Worm (Caenorhabditis elegans) whole organism, L1 larva: ENCODE data around the gene ule-2.

Experiments used
- aly-2 ChIP-seq: fragments of 150-350 bp; optimal IDR thresholded peaks from 2 replicates; lab custom pipeline; 2014; ENCODE audit warnings: missing biosample characterization, missing genetic modification characterization
- blmp-1 ChIP-seq: fragments of 150-350 bp; optimal IDR thresholded peaks from 2 replicates; lab custom pipeline; 2014; ENCODE audit warnings: missing biosample characterization, missing genetic modification characterization
- ceh-82 ChIP-seq, 3 experiments: fragments of 150-350 bp in 1 of 3; sonication (generic microtip) in 2 of 3; optimal IDR thresholded peaks; 2 replicates each; lab custom pipeline; 2014 to 2017; ENCODE audit warnings: missing biosample characterization in 3 of 3, missing genetic modification characterization in 3 of 3
- ces-1 ChIP-seq: fragments of 150-350 bp; optimal IDR thresholded peaks from 2 replicates; lab custom pipeline; 2014; ENCODE audit warnings: missing biosample characterization, missing genetic modification reagents, missing genetic modification characterization
- egl-27 ChIP-seq, 2 experiments: fragments of 150-350 bp in 1 of 2; sonication (generic microtip); optimal IDR thresholded peaks; 3 replicates each; lab custom pipeline; 2017 to 2018; ENCODE audit warnings: missing biosample characterization in 2 of 2, missing genetic modification characterization in 2 of 2, missing genetic modification reagents in 2 of 2
- elt-3 ChIP-seq, 6 experiments: fragments of 150-350 bp in 1 of 6; sonication (generic microtip); optimal IDR thresholded peaks; 2 replicates each; lab custom pipeline; 2017 to 2018; ENCODE audit warnings: missing biosample characterization in 6 of 6, missing genetic modification characterization in 6 of 6, inconsistent platforms in 1 of 6
- lin-14 ChIP-seq: fragments of 200-800 bp; sonication (Bioruptor generic); optimal IDR thresholded peaks from 2 replicates; lab custom pipeline; 2018; ENCODE audit warnings: mild to moderate bottlenecking, missing genetic modification characterization, moderate library complexity, missing compliant biosample characterization
- nhr-12 ChIP-seq: sonication (generic microtip); optimal IDR thresholded peaks from 2 replicates; lab custom pipeline; 2017; ENCODE audit warnings: missing biosample characterization, missing genetic modification characterization
- nhr-71 ChIP-seq: sonication (generic microtip); optimal IDR thresholded peaks from 2 replicates; lab custom pipeline; 2016; ENCODE audit warnings: mild to moderate bottlenecking, missing genetic modification characterization, moderate library complexity, missing compliant biosample characterization
- snpc-4 ChIP-seq: fragments of 150-350 bp; optimal IDR thresholded peaks from 2 replicates; lab custom pipeline; 2014; ENCODE audit warnings: missing biosample characterization, missing genetic modification characterization
- unc-130 ChIP-seq: fragments of 150-350 bp; optimal IDR thresholded peaks from 2 replicates; lab custom pipeline; 2017; ENCODE audit warnings: missing biosample characterization, missing genetic modification characterization, inconsistent platforms
- zag-1 ChIP-seq: fragments of 150-350 bp; optimal IDR thresholded peaks from 2 replicates; lab custom pipeline; 2014; ENCODE audit warnings: missing biosample characterization, missing genetic modification characterization

DNA sequence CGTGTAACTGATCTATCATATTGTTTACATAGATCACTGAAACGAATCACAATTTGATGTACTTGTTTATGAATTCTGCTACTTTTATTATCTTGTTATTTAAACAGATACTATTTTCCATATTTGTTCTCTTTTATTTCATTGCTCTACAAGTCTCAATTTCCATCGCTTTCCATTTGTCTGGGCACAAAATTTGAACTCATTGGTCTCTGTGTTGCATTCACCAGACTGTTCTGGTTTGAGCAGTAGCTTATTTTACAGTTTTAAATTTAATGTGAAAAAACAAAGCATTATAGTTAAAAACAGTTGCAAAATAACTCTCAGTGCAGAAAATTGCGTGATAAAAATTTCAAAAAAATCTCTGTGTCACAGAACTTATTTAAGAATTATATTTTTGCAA, 47.3 kb upstream of the ule-2 start:
- TF ChIP-seq nhr-71 (tag; lab: Kevin White, UChicago) (no peak), elt-3 (tag; optimal IDR thresholded peaks at IDR 0.05; lab: Kevin White, UChicago) (no peak), ces-1 (GFP tag; lab: Kevin White, UChicago) (no peak), ceh-82 (tag; optimal IDR thresholded peaks at IDR 0.05; lab: Kevin White, UChicago) (no peak), aly-2 (tag; lab: Kevin White, UChicago) (no peak), unc-130 (tag; lab: Kevin White, UChicago) (no peak), zag-1 (tag; lab: Kevin White, UChicago) (no peak), blmp-1 (tag; lab: Kevin White, UChicago) (no peak), lin-14 (GFP tag; lab: Kevin White, UChicago) (no peak), nhr-12 (tag; lab: Kevin White, UChicago) (no peak), egl-27 (tag; optimal IDR thresholded peaks at IDR 0.05; lab: Kevin White, UChicago) (no peak), snpc-4 (tag; lab: Kevin White, UChicago) (no peak)
